Worm (Caenorhabditis elegans) whole organism, L1 larva: ENCODE results near the gene C23G10.10.

Experiments
- C16A3.4 ChIP-seq: fragments of 150-350 bp; optimal IDR thresholded peaks from 2 replicates; lab custom pipeline; 2014; ENCODE audit warnings: missing biosample characterization, missing genetic modification characterization
- aha-1 ChIP-seq: fragments of 150-350 bp; optimal IDR thresholded peaks from 2 replicates; lab custom pipeline; 2014; ENCODE audit warnings: missing biosample characterization, missing genetic modification characterization
- blmp-1 ChIP-seq: fragments of 150-350 bp; optimal IDR thresholded peaks from 2 replicates; lab custom pipeline; 2014; ENCODE audit warnings: missing biosample characterization, missing genetic modification characterization
- ceh-88 ChIP-seq: fragments of 200-800 bp; sonication (Bioruptor generic); IDR thresholded peaks from 2 replicates; pipeline ENCODE4 v1.3.6; 2022; ENCODE audit warnings: missing genetic modification characterization, missing compliant biosample characterization
- ceh-90 ChIP-seq: sonication (generic microtip); optimal IDR thresholded peaks from 2 replicates; lab custom pipeline; 2016; ENCODE audit warnings: missing genetic modification characterization, missing compliant biosample characterization
- dpl-1 ChIP-seq, 3 experiments: fragments of 150-350 bp in 2 of 3; sonication (generic microtip) in 1 of 3; optimal IDR thresholded peaks; 2 replicates each; lab custom pipeline; 2014 to 2017; ENCODE audit warnings: missing biosample characterization in 3 of 3, missing genetic modification characterization in 3 of 3, missing genetic modification reagents in 3 of 3
- dsc-1 ChIP-seq: sonication (generic microtip); optimal IDR thresholded peaks from 2 replicates; lab custom pipeline; 2016; ENCODE audit warnings: mild to moderate bottlenecking, missing genetic modification characterization, missing compliant biosample characterization
- efl-1 ChIP-seq, 4 experiments: fragments of 150-350 bp; optimal IDR thresholded peaks in 3 of 4; peaks in 1 of 4; 1 replicate in 1 of 4; 2 replicates in 3 of 4; lab custom pipeline; 2014; ENCODE audit warnings: missing biosample characterization in 2 of 4, missing genetic modification characterization in 2 of 4, missing genetic modification reagents in 2 of 4
- elt-2 ChIP-seq: sonication (generic microtip); optimal IDR thresholded peaks from 2 replicates; lab custom pipeline; 2016; ENCODE audit warnings: missing genetic modification characterization, mild to moderate bottlenecking, inconsistent platforms, missing compliant biosample characterization, missing genetic modification reagents
- elt-3 ChIP-seq, 6 experiments: fragments of 150-350 bp in 1 of 6; sonication (generic microtip); optimal IDR thresholded peaks; 2 replicates each; lab custom pipeline; 2017 to 2018; ENCODE audit warnings: missing biosample characterization in 6 of 6, missing genetic modification characterization in 6 of 6, inconsistent platforms in 1 of 6
- fkh-10 ChIP-seq: sonication (generic microtip); optimal IDR thresholded peaks from 2 replicates; lab custom pipeline; 2017; ENCODE audit warnings: missing biosample characterization, missing genetic modification reagents, missing genetic modification characterization
- fkh-4 ChIP-seq: sonication (generic microtip); optimal IDR thresholded peaks from 2 replicates; lab custom pipeline; 2016; ENCODE audit warnings: missing compliant biosample characterization, missing genetic modification characterization, borderline replicate concordance
- fos-1 ChIP-seq: fragments of 150-350 bp; optimal IDR thresholded peaks from 2 replicates; lab custom pipeline; 2014; ENCODE audit warnings: missing biosample characterization, missing genetic modification characterization
- grh-1 ChIP-seq: fragments of 200-800 bp; sonication (Bioruptor generic); IDR thresholded peaks from 2 replicates; pipeline ENCODE4 v1.3.6; 2022; ENCODE audit warnings: missing genetic modification reagents, missing genetic modification characterization, missing compliant biosample characterization
- hlh-17 ChIP-seq: fragments of 200-800 bp; sonication (Bioruptor generic); optimal IDR thresholded peaks from 2 replicates; lab custom pipeline; 2018; ENCODE audit warnings: missing genetic modification characterization, mild to moderate bottlenecking, missing compliant biosample characterization, moderate library complexity, borderline replicate concordance
- hpl-2 ChIP-seq: fragments of 150-350 bp; optimal IDR thresholded peaks from 2 replicates; lab custom pipeline; 2014; ENCODE audit warnings: missing biosample characterization, missing genetic modification reagents, missing genetic modification characterization
- irx-1 ChIP-seq: sonication (generic microtip); optimal IDR thresholded peaks from 2 replicates; lab custom pipeline; 2016; ENCODE audit warnings: missing genetic modification characterization, missing compliant biosample characterization
- isw-1 ChIP-seq: fragments of 200-800 bp; sonication (Bioruptor generic); IDR thresholded peaks from 2 replicates; pipeline ENCODE4 v1.3.6; 2022; ENCODE audit warnings: missing genetic modification characterization, missing compliant biosample characterization
- jun-1 ChIP-seq: fragments of 150-350 bp; optimal IDR thresholded peaks from 2 replicates; lab custom pipeline; 2014; ENCODE audit warnings: missing biosample characterization, missing genetic modification reagents, missing genetic modification characterization
- lin-35 ChIP-seq, 2 experiments: fragments of 150-350 bp; optimal IDR thresholded peaks; 2 replicates each; lab custom pipeline; 2014; ENCODE audit warnings: missing biosample characterization in 2 of 2, missing genetic modification characterization in 2 of 2, missing genetic modification reagents in 2 of 2
- mep-1 ChIP-seq: fragments of 150-350 bp; optimal IDR thresholded peaks from 2 replicates; lab custom pipeline; 2014; ENCODE audit warnings: missing biosample characterization, missing genetic modification characterization
- nhr-12 ChIP-seq: sonication (generic microtip); optimal IDR thresholded peaks from 2 replicates; lab custom pipeline; 2017; ENCODE audit warnings: missing biosample characterization, missing genetic modification characterization
- nhr-20 ChIP-seq: sonication (generic microtip); optimal IDR thresholded peaks from 2 replicates; lab custom pipeline; 2016; ENCODE audit warnings: mild to moderate bottlenecking, missing genetic modification characterization, missing compliant biosample characterization
- nhr-28 ChIP-seq: fragments of 150-350 bp; optimal IDR thresholded peaks from 2 replicates; lab custom pipeline; 2014; ENCODE audit warnings: missing biosample characterization, missing genetic modification characterization
- nhr-76 ChIP-seq: sonication (generic microtip); optimal IDR thresholded peaks from 2 replicates; lab custom pipeline; 2017; ENCODE audit warnings: missing biosample characterization, missing genetic modification characterization
- pax-3 ChIP-seq: fragments of 200-800 bp; sonication (Bioruptor generic); optimal IDR thresholded peaks from 2 replicates; lab custom pipeline; 2018; ENCODE audit warnings: mild to moderate bottlenecking, missing genetic modification characterization, moderate library complexity, missing compliant biosample characterization
- skn-1 ChIP-seq: fragments of 150-350 bp; optimal IDR thresholded peaks from 2 replicates; lab custom pipeline; 2014; ENCODE audit warnings: missing biosample characterization, missing genetic modification characterization
- snu-23 ChIP-seq: sonication (generic microtip); optimal IDR thresholded peaks from 2 replicates; lab custom pipeline; 2016; ENCODE audit warnings: missing genetic modification characterization, missing compliant biosample characterization
- sptf-1 ChIP-seq: fragments of 150-350 bp; optimal IDR thresholded peaks from 2 replicates; lab custom pipeline; 2014; ENCODE audit warnings: missing biosample characterization, missing genetic modification characterization
- sup-37 ChIP-seq: fragments of 200-800 bp; sonication (Bioruptor generic); optimal IDR thresholded peaks from 2 replicates; lab custom pipeline; 2018; ENCODE audit warnings: mild to moderate bottlenecking, missing genetic modification characterization, missing compliant biosample characterization
- swsn-7 ChIP-seq: sonication (generic microtip); optimal IDR thresholded peaks from 2 replicates; lab custom pipeline; 2016; ENCODE audit warnings: missing genetic modification characterization, missing compliant biosample characterization
- tbx-2 ChIP-seq: sonication (generic microtip); optimal IDR thresholded peaks from 2 replicates; lab custom pipeline; 2016; ENCODE audit warnings: missing genetic modification characterization, missing compliant biosample characterization
- tlp-1 ChIP-seq: fragments of 150-350 bp; optimal IDR thresholded peaks from 2 replicates; lab custom pipeline; 2014; ENCODE audit warnings: missing biosample characterization, missing genetic modification characterization
- unc-62 ChIP-seq: fragments of 150-350 bp; optimal IDR thresholded peaks from 2 replicates; lab custom pipeline; 2014; ENCODE audit warnings: missing biosample characterization, missing genetic modification reagents, missing genetic modification characterization
- unc-86 ChIP-seq: sonication (generic microtip); optimal IDR thresholded peaks from 2 replicates; lab custom pipeline; 2016; ENCODE audit warnings: missing genetic modification characterization, missing compliant biosample characterization
- unc-98 ChIP-seq: fragments of 200-800 bp; sonication (Bioruptor generic); IDR thresholded peaks from 2 replicates; pipeline ENCODE4 v1.3.6; 2022; ENCODE audit warnings: missing genetic modification characterization, missing compliant biosample characterization
- xbp-1 ChIP-seq: sonication (generic microtip); optimal IDR thresholded peaks from 2 replicates; lab custom pipeline; 2016; ENCODE audit warnings: missing genetic modification characterization, missing compliant biosample characterization
- zag-1 ChIP-seq: fragments of 150-350 bp; optimal IDR thresholded peaks from 2 replicates; lab custom pipeline; 2014; ENCODE audit warnings: missing biosample characterization, missing genetic modification characterization
- ztf-11 ChIP-seq, 2 experiments: sonication (generic microtip); optimal IDR thresholded peaks; 2 replicates each; lab custom pipeline; 2016 to 2017; ENCODE audit warnings: missing genetic modification characterization in 2 of 2, missing biosample characterization in 1 of 2, missing compliant biosample characterization in 1 of 2
- ztf-4 ChIP-seq: fragments of 150-350 bp; optimal IDR thresholded peaks from 2 replicates; lab custom pipeline; 2014; ENCODE audit warnings: missing biosample characterization, missing genetic modification characterization

C23G10.10 gene

ce11 chrIII:6248064-6248687 lies 34.4 kb upstream of the C23G10.10 start, which contains the start of the genes gen-1 and stt-3 (continued):
- TF ChIP-seq fkh-4 (tag; lab: Kevin White, UChicago), result no peak
- TF ChIP-seq aha-1 (tag; lab: Kevin White, UChicago), result no peak
- no peak for TF ChIP-seq nhr-12

- no peak for TF ChIP-seq irx-1 (tag; lab: Kevin White, UChicago)
- no peak for TF ChIP-seq nhr-76 (tag; lab: Kevin White, UChicago)
- TF ChIP-seq sup-37 (GFP tag; lab: Kevin White, UChicago), result no peak
- no peak for TF ChIP-seq sptf-1
- TF ChIP-seq hpl-2 (GFP tag; lab: Kevin White, UChicago), result no peak
Measured at ce11 chrIII:6245728-6246127, 31.9 kb upstream of the C23G10.10 start, which contains the start of gene bcas-2. bcas-2 (minus strand) TSS chrIII:6245828.

DNA sequence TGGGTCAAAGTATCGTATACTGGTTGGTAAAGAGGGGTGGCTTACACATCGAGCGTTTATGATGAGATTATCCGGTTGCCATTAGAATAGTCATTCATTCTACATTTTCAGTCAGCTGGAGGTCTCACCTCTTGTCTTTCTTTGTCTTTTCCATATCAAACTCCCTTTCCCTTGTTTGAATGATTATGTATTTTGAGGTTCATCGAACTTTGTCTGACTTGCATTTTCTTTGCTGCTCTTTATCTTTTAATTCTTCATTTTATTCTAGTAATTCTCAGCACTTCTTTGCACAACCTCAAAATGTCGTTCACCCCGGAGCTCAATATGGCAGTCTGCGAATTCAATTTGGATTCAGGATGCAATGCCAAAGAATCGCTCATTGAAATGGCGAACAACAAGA lies 26.7 kb upstream of the C23G10.10 start, which contains the start of gene T12A2.3:
Gene T12A2.3, plus strand, starts transcription at position 301 of the 400 bp plus-strand sequence.
- no peak for TF ChIP-seq C16A3.4
- TF ChIP-seq ceh-88 (GFP tag; lab: Robert Waterston, UW), result no peak
- no peak for TF ChIP-seq skn-1 (tag; lab: Kevin White, UChicago)

DNA sequence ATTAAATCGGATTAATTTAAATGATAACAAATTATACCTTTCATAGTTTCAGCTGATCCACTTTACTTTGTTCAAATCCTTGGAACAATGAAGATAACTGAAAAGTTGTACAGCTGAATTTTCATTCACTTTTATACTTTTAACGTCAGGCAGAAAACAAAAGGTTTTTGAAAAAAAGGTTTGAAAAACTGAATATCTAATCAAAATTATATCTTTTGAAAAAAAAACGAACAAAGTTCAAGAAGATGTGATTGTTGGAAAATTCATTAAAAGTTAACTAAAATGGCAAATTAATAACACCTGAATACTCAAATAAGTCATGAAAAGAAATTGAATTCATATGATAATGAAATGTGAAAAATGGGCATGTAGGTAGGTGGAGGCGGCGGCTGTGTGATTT lies 22.8 kb upstream of the C23G10.10 start, which contains the start of gene T12A2.21:
Gene T12A2.21, minus strand, starts transcription at position 101 of the 400 bp plus-strand sequence.
- TF ChIP-seq nhr-12 (no peak), unc-98 (GFP tag; lab: Robert Waterston, UW) (no peak), tbx-2 (tag; lab: Kevin White, UChicago) (no peak), sptf-1 (no peak), grh-1 (GFP tag; lab: Robert Waterston, UW) (no peak), xbp-1 (tag; lab: Kevin White, UChicago) (no peak), nhr-28 (tag; lab: Kevin White, UChicago) (no peak), dpl-1 (GFP tag; optimal IDR thresholded peaks at IDR 0.05; lab: Kevin White, UChicago) (no peak), fkh-10 (no peak), unc-86 (tag; lab: Kevin White, UChicago) (no peak), isw-1 (no peak), zag-1 (no peak), swsn-7 (tag; lab: Kevin White, UChicago) (no peak), pax-3 (tag; lab: Kevin White, UChicago) (no peak), hlh-17 (GFP tag; lab: Kevin White, UChicago) (no peak), fos-1 (tag; lab: Kevin White, UChicago) (no peak)

DNA sequence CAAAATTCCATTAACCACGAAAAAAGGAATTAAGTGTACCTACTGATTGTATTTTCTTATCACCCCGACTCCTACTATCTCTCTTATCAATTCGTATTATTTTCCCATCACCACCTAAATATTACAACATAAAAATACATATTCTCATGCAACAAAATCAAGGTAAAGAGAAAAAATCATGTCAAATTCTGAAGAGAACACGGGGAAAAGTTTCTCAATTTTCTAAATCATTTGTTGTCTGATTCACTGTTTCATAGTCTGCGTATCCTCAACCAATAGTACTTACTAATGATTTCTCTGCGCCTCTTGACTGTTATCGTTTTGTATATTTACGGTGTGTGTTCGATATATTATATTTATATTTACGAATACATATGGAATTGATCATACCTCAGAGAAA lies 18.1 kb upstream of the C23G10.10 start:
- TF ChIP-seq elt-3 (tag; optimal IDR thresholded peaks at IDR 0.05; lab: Kevin White, UChicago), result peak in 2 of 6 experiments; percentile 58 to 76
- TF ChIP-seq efl-1 (optimal IDR thresholded peaks at IDR 0.05; lab: Kevin White, UChicago), result peak in 1 of 2 experiments; percentile 4
- TF ChIP-seq efl-1 (GFP tag; optimal IDR thresholded peaks at IDR 0.05 in 1 of 2; lab: Kevin White, UChicago), result peak in 1 of 2 experiments; percentile 83
- no peak for TF ChIP-seq ztf-4 (tag; lab: Kevin White, UChicago)
- no peak for TF ChIP-seq skn-1 (tag; lab: Kevin White, UChicago)
- TF ChIP-seq elt-2, result peak; percentile 69
- TF ChIP-seq jun-1 (tag; lab: Kevin White, UChicago), result peak; percentile 1
- TF ChIP-seq C16A3.4, result peak; percentile 1
- TF ChIP-seq ztf-11 (tag; optimal IDR thresholded peaks at IDR 0.05; lab: Kevin White, UChicago), result no peak
- no peak for TF ChIP-seq dsc-1
- TF ChIP-seq blmp-1 (tag; lab: Kevin White, UChicago), result peak; percentile 39
- peak; percentile 20 for TF ChIP-seq nhr-20 (tag; lab: Kevin White, UChicago)
- TF ChIP-seq ceh-90, result no peak
- TF ChIP-seq tlp-1, result peak; percentile 5
- peak; percentile 23 for TF ChIP-seq mep-1
- peak in 1 of 2 experiments; percentile 47 for TF ChIP-seq lin-35 (GFP tag; optimal IDR thresholded peaks at IDR 0.05; lab: Kevin White, UChicago)
- no peak for TF ChIP-seq snu-23
- no peak for TF ChIP-seq unc-62 (GFP tag; lab: Kevin White, UChicago)
